Worm (Caenorhabditis elegans) whole organism, young adult: ENCODE data around the gene F56F11.2.

ENCODE experiments used
- C17E4.6 ChIP-seq: fragments of 200-800 bp; sonication (Bioruptor generic); IDR thresholded peaks from 2 replicates; pipeline ENCODE4 v1.3.6; 2022; ENCODE audit warnings: missing genetic modification reagents, missing genetic modification characterization, missing compliant biosample characterization
- F57C9.4 ChIP-seq: sonication (generic microtip); optimal IDR thresholded peaks from 2 replicates; lab custom pipeline; 2017; ENCODE audit warnings: mild to moderate bottlenecking, missing genetic modification characterization, missing compliant biosample characterization
- K12H6.12 ChIP-seq: fragments of 200-800 bp; sonication (Bioruptor generic); optimal IDR thresholded peaks from 2 replicates; lab custom pipeline; 2018; ENCODE audit warnings: mild to moderate bottlenecking, missing genetic modification characterization, missing compliant biosample characterization
- T07F8.4 ChIP-seq: sonication (generic microtip); optimal IDR thresholded peaks from 2 replicates; lab custom pipeline; 2016; ENCODE audit warnings: mild to moderate bottlenecking, missing genetic modification characterization, moderate library complexity, missing compliant biosample characterization
- Y56A3A.18 ChIP-seq: fragments of 200-800 bp; sonication (Bioruptor generic); IDR thresholded peaks from 2 replicates; pipeline ENCODE4 v1.3.6; 2022; ENCODE audit warnings: missing genetic modification reagents, missing genetic modification characterization, missing compliant biosample characterization
- Y67H2A.10 ChIP-seq: fragments of 200-800 bp; sonication (Bioruptor generic); conservative IDR thresholded peaks from 2 replicates; pipeline ENCODE4 v1.3.6; 2022; ENCODE audit warnings: missing genetic modification reagents, missing genetic modification characterization, missing compliant biosample characterization
- Y79H2A.3 ChIP-seq: fragments of 200-800 bp; sonication (Bioruptor generic); conservative IDR thresholded peaks from 2 replicates; pipeline ENCODE4 v1.3.6; 2022; ENCODE audit warnings: missing genetic modification reagents, missing genetic modification characterization, missing compliant biosample characterization
- Y95B8A.8 ChIP-seq: fragments of 200-800 bp; sonication (Bioruptor generic); IDR thresholded peaks from 2 replicates; pipeline ENCODE4 v1.3.6; 2022; ENCODE audit warnings: missing genetic modification reagents, missing genetic modification characterization, missing compliant biosample characterization
- aptf-3 ChIP-seq: fragments of 200-800 bp; sonication (Bioruptor generic); IDR thresholded peaks from 2 replicates; pipeline ENCODE4 v1.3.6; 2022; ENCODE audit warnings: missing genetic modification characterization, missing compliant biosample characterization
- bed-2 ChIP-seq: fragments of 200-800 bp; sonication (Bioruptor generic); IDR thresholded peaks from 2 replicates; pipeline ENCODE4 v1.3.6; 2022; ENCODE audit warnings: missing genetic modification reagents, missing genetic modification characterization, missing compliant biosample characterization
- ceh-27 ChIP-seq: fragments of 200-800 bp; sonication (Bioruptor generic); optimal IDR thresholded peaks from 2 replicates; lab custom pipeline; 2018; ENCODE audit warnings: mild to moderate bottlenecking, missing genetic modification characterization, moderate library complexity, missing compliant biosample characterization
- ceh-40 ChIP-seq: fragments of 200-800 bp; sonication (Bioruptor generic); IDR thresholded peaks from 2 replicates; pipeline ENCODE4 v1.3.6; 2022; ENCODE audit warnings: missing genetic modification characterization, missing compliant biosample characterization
- ceh-79 ChIP-seq: sonication (generic microtip); optimal IDR thresholded peaks from 2 replicates; lab custom pipeline; 2017; ENCODE audit warnings: mild to moderate bottlenecking, missing genetic modification characterization, missing compliant biosample characterization
- chd-7 ChIP-seq: sonication (generic microtip); optimal IDR thresholded peaks from 2 replicates; lab custom pipeline; 2016; ENCODE audit warnings: mild to moderate bottlenecking, missing genetic modification characterization, moderate library complexity, missing compliant biosample characterization
- die-1 ChIP-seq: sonication (generic microtip); optimal IDR thresholded peaks from 2 replicates; lab custom pipeline; 2016; ENCODE audit warnings: missing genotype, mild to moderate bottlenecking, missing genetic modification characterization, missing compliant biosample characterization
- dpff-1 ChIP-seq: sonication (generic microtip); optimal IDR thresholded peaks from 2 replicates; lab custom pipeline; 2017; ENCODE audit warnings: mild to moderate bottlenecking, missing genetic modification characterization, missing compliant biosample characterization
- efl-1 ChIP-seq: fragments of 150-350 bp; optimal IDR thresholded peaks from 2 replicates; lab custom pipeline; 2014; ENCODE audit warnings: missing biosample characterization, missing genetic modification reagents, missing genetic modification characterization
- egl-18 ChIP-seq: fragments of 200-800 bp; sonication (Bioruptor generic); IDR thresholded peaks from 2 replicates; pipeline ENCODE4 v1.3.6; 2022; ENCODE audit warnings: missing genetic modification reagents, missing genetic modification characterization, missing compliant biosample characterization
- hlh-12 ChIP-seq: sonication (generic microtip); optimal IDR thresholded peaks from 2 replicates; lab custom pipeline; 2016; ENCODE audit warnings: missing genetic modification characterization, missing compliant biosample characterization
- hmg-1.2 ChIP-seq: fragments of 200-800 bp; sonication (Bioruptor generic); IDR thresholded peaks from 2 replicates; pipeline ENCODE4 v1.3.6; 2022; ENCODE audit warnings: missing genetic modification reagents, missing genetic modification characterization, missing compliant biosample characterization
- hrde-1 ChIP-seq: sonication (generic microtip); optimal IDR thresholded peaks from 2 replicates; lab custom pipeline; 2016; ENCODE audit warnings: missing genetic modification characterization, mild to moderate bottlenecking, missing compliant biosample characterization, moderate library complexity, missing genotype, missing genetic modification reagents, borderline replicate concordance
- hsf-1 ChIP-seq: fragments of 200-800 bp; sonication (Bioruptor generic); IDR thresholded peaks from 2 replicates; pipeline ENCODE4 v1.3.6; 2022; ENCODE audit warnings: missing genetic modification reagents, missing genetic modification characterization, missing compliant biosample characterization
- lag-1 ChIP-seq: fragments of 200-800 bp; sonication (Bioruptor generic); IDR thresholded peaks from 2 replicates; pipeline ENCODE4 v1.3.6; 2022; ENCODE audit warnings: missing genetic modification reagents, missing genetic modification characterization, missing compliant biosample characterization
- lin-26 ChIP-seq: fragments of 200-800 bp; sonication (Bioruptor generic); IDR thresholded peaks from 2 replicates; pipeline ENCODE4 v1.3.6; 2022; ENCODE audit warnings: missing genetic modification reagents, missing genetic modification characterization, missing compliant biosample characterization
- lin-35 ChIP-seq, 3 experiments: fragments of 150-350 bp in 2 of 3; sonication (generic microtip) in 1 of 3; optimal IDR thresholded peaks; 2 replicates each; lab custom pipeline; 2014 to 2018; ENCODE audit warnings: missing biosample characterization in 3 of 3, missing genetic modification characterization in 3 of 3, missing genetic modification reagents in 3 of 3
- lin-40 ChIP-seq: sonication (generic microtip); optimal IDR thresholded peaks from 2 replicates; lab custom pipeline; 2016; ENCODE audit warnings: missing genetic modification characterization, mild to moderate bottlenecking, missing compliant biosample characterization, missing genotype, missing genetic modification reagents
- mcd-1 ChIP-seq: fragments of 200-800 bp; sonication (Bioruptor generic); IDR thresholded peaks from 2 replicates; pipeline ENCODE4 v1.3.6; 2022; ENCODE audit warnings: missing genetic modification reagents, missing genetic modification characterization, missing compliant biosample characterization
- nhr-80 ChIP-seq: sonication (generic microtip); optimal IDR thresholded peaks from 2 replicates; lab custom pipeline; 2016; ENCODE audit warnings: missing genetic modification characterization, missing compliant biosample characterization
- nhr-90 ChIP-seq: sonication (generic microtip); optimal IDR thresholded peaks from 2 replicates; lab custom pipeline; 2016; ENCODE audit warnings: missing genotype, mild to moderate bottlenecking, missing genetic modification characterization, missing compliant biosample characterization
- rcor-1 ChIP-seq: fragments of 200-800 bp; sonication (Bioruptor generic); IDR thresholded peaks from 2 replicates; pipeline ENCODE4 v1.3.6; 2022; ENCODE audit warnings: missing genetic modification reagents, missing genetic modification characterization, missing compliant biosample characterization
- rec-8 ChIP-seq, 2 experiments: sonication (generic microtip); optimal IDR thresholded peaks; 2 replicates each; lab custom pipeline; 2016; ENCODE audit warnings: mild to moderate bottlenecking in 2 of 2, missing genetic modification characterization in 2 of 2, missing genetic modification reagents in 2 of 2, missing genotype in 2 of 2, missing biosample characterization in 1 of 2, missing compliant biosample characterization in 1 of 2, moderate library complexity in 1 of 2
- rpc-1 ChIP-seq, 2 experiments: fragments of 150-350 bp in 1 of 2; sonication (generic microtip) in 1 of 2; optimal IDR thresholded peaks; 2 replicates each; lab custom pipeline; 2014 to 2018; ENCODE audit warnings: missing biosample characterization in 1 of 2, missing genetic modification characterization in 1 of 2, missing genetic modification reagents in 1 of 2, missing genotype in 1 of 2
- snpc-3.4 ChIP-seq: sonication (generic microtip); optimal IDR thresholded peaks from 2 replicates; lab custom pipeline; 2017; ENCODE audit warnings: missing genetic modification characterization, mild to moderate bottlenecking, missing compliant biosample characterization, antibody characterized with exemption, moderate library complexity, missing genotype, missing genetic modification reagents
- tbx-9 ChIP-seq: sonication (generic microtip); optimal IDR thresholded peaks from 2 replicates; lab custom pipeline; 2016; ENCODE audit warnings: borderline replicate concordance, missing genetic modification characterization, inconsistent platforms, missing compliant biosample characterization
- tlf-1 ChIP-seq: fragments of 200-800 bp; sonication (Bioruptor generic); optimal IDR thresholded peaks from 2 replicates; lab custom pipeline; 2018; ENCODE audit warnings: mild to moderate bottlenecking, missing genetic modification characterization, missing compliant biosample characterization
- zfh-2 ChIP-seq: fragments of 200-800 bp; sonication (Bioruptor generic); conservative IDR thresholded peaks from 2 replicates; pipeline ENCODE4 v1.3.6; 2022; ENCODE audit warnings: missing genetic modification reagents, missing genetic modification characterization, missing compliant biosample characterization
- ztf-18 ChIP-seq: sonication (generic microtip); optimal IDR thresholded peaks from 2 replicates; lab custom pipeline; 2016; ENCODE audit warnings: missing genotype, mild to moderate bottlenecking, missing genetic modification characterization, missing compliant biosample characterization
- ztf-6 ChIP-seq: fragments of 200-800 bp; sonication (Bioruptor generic); IDR thresholded peaks from 2 replicates; pipeline ENCODE4 v1.3.6; 2022; ENCODE audit warnings: missing genetic modification reagents, missing genetic modification characterization, missing compliant biosample characterization

F56F11.2 gene

ce11 chrIII:2920281-2920680 is 38.2 kb downstream of the F56F11.2 start:
- TF ChIP-seq C17E4.6 (GFP tag; lab: Robert Waterston, UW) (no peak), zfh-2 (GFP tag; lab: Robert Waterston, UW) (peak; percentile 25; the same call in 1 of the 2 replicates), lin-26 (GFP tag; lab: Robert Waterston, UW) (no peak), tlf-1 (GFP tag; lab: Kevin White, UChicago) (no peak), tbx-9 (tag; lab: Kevin White, UChicago) (no peak), hmg-1.2 (GFP tag; lab: Robert Waterston, UW) (peak; percentile 73), nhr-90 (no peak), hlh-12 (tag; lab: Kevin White, UChicago) (no peak)

DNA sequence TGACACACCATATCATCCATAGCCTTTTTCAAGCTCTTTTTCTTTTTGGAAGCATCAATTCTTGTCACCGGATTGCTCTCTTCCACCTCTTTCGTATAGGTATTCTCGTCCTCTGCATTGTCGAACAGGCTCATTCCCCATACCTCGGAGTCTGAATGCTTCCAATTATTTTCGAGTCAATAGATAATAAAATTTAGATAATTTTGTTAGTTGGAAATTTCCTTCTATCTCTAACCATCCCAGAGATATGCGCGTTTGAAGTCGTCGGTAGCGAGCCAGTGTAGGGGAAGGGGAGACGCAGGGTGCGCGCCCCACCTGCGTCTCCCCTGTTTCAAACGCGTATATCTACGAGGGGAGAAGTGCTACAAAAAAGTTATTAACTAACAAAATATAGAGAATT is 38.8 kb downstream of the F56F11.2 start:
- TF ChIP-seq mcd-1 (GFP tag; lab: Robert Waterston, UW) (no peak), hmg-1.2 (GFP tag; lab: Robert Waterston, UW) (peak; percentile 23; the same call in 1 of the 2 replicates)

DNA sequence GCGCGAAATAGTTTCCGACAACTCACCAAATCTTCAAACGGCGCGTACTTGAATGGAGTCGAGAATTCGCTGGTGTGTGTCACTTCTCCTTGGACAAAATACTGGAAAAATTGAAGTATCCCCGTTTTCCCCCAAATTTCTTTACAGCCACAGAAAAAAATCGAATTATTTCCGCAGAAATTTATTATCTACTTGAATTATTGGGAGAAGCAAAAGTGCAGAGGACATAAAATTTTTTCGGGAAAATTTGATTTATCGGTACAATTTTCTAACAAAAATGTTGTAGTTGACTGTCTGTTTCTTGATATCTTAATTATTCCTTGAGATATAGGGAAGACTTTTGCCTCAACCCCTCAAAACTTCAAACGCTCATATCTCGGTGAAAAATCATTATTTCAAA is 40.9 kb downstream of the F56F11.2 start, which contains the start of gene R10F2.4:
TSS of gene R10F2.4 (minus strand) at position 101 of the 400 bp plus-strand sequence.
- TF ChIP-seq Y56A3A.18 (GFP tag; lab: Robert Waterston, UW) (no peak), ztf-6 (GFP tag; lab: Robert Waterston, UW) (no peak), snpc-3.4 (tag; lab: Kevin White, UChicago) (no peak), lin-35 (GFP tag; optimal IDR thresholded peaks at IDR 0.05; lab: Kevin White, UChicago) (no peak), lag-1 (GFP tag; lab: Robert Waterston, UW) (no peak), hsf-1 (no peak), rcor-1 (GFP tag; lab: Robert Waterston, UW) (no peak), Y79H2A.3 (GFP tag; lab: Robert Waterston, UW) (no peak), rec-8 (tag; optimal IDR thresholded peaks at IDR 0.05; lab: Kevin White, UChicago) (no peak), egl-18 (GFP tag; lab: Robert Waterston, UW) (no peak), hrde-1 (tag; lab: Kevin White, UChicago) (no peak), C17E4.6 (GFP tag; lab: Robert Waterston, UW) (no peak), T07F8.4 (tag; lab: Kevin White, UChicago) (no peak), die-1 (tag; lab: Kevin White, UChicago) (no peak), ceh-40 (GFP tag; lab: Robert Waterston, UW) (no peak), F57C9.4 (tag; lab: Kevin White, UChicago) (no peak), lin-40 (tag; lab: Kevin White, UChicago) (no peak), hlh-12 (tag; lab: Kevin White, UChicago) (no peak), nhr-80 (tag; lab: Kevin White, UChicago) (no peak)

DNA sequence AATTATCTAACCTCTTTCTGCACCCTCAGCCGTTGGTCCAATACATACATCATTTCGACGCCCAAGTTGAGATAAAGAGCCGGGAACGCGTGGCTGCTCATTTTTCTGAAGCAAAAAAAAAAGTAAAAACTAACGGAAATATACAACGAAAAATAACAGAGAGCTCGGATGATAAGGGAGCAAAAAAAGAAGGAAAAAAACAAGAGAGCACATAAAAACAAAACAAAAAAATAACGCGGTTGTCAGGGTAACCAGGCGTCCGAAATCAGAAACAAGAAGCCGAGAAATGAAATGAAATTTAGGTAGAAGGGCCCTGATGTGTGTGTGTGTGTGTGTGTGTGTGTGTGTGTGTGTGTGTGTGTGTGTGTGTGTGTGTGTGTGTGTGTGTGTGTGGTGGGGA is 42.6 kb downstream of the F56F11.2 start, which contains the start of gene R10F2.5:
TSS of gene R10F2.5 (minus strand) at position 101 of the 400 bp plus-strand sequence.
- TF ChIP-seq bed-2 (no peak), K12H6.12 (tag; lab: Kevin White, UChicago) (no peak), dpff-1 (tag; lab: Kevin White, UChicago) (no peak), efl-1 (no peak), ztf-18 (no peak), aptf-3 (GFP tag; lab: Robert Waterston, UW) (no peak), Y67H2A.10 (GFP tag; lab: Robert Waterston, UW) (no peak), Y95B8A.8 (GFP tag; lab: Robert Waterston, UW) (no peak), nhr-80 (tag; lab: Kevin White, UChicago) (no peak), ceh-27 (no peak), chd-7 (no peak), rpc-1 (optimal IDR thresholded peaks at IDR 0.05; lab: Kevin White, UChicago) (no peak), rpc-1 (tag; optimal IDR thresholded peaks at IDR 0.05; lab: Kevin White, UChicago) (no peak), ceh-79 (tag; lab: Kevin White, UChicago) (no peak)
